Worm (Caenorhabditis elegans) whole organism, L3 larva: ENCODE results near the gene R07E4.3.

Experiments
- ZK546.5 ChIP-seq: sonication (generic microtip); optimal IDR thresholded peaks from 2 replicates; lab custom pipeline; 2017; ENCODE audit warnings: missing biosample characterization, missing genetic modification characterization
- egl-5 ChIP-seq: fragments of 150-350 bp; optimal IDR thresholded peaks from 2 replicates; lab custom pipeline; 2017; ENCODE audit warnings: missing biosample characterization, missing genetic modification reagents, missing genetic modification characterization, inconsistent platforms
- elt-1 ChIP-seq: fragments of 150-350 bp; optimal IDR thresholded peaks from 2 replicates; lab custom pipeline; 2014; ENCODE audit warnings: missing biosample characterization, missing genetic modification characterization
- snpc-4 ChIP-seq: fragments of 150-350 bp; optimal IDR thresholded peaks from 2 replicates; lab custom pipeline; 2014; ENCODE audit warnings: missing biosample characterization, missing genetic modification characterization
- unc-62 ChIP-seq: fragments of 150-350 bp; sonication (generic microtip); optimal IDR thresholded peaks from 4 replicates; lab custom pipeline; 2014; ENCODE audit warnings: missing biosample characterization, missing genetic modification reagents, missing genetic modification characterization
- zag-1 ChIP-seq: fragments of 150-350 bp; optimal IDR thresholded peaks from 2 replicates; lab custom pipeline; 2014; ENCODE audit warnings: missing biosample characterization, missing genetic modification characterization

- TF ChIP-seq unc-62 (no peak), egl-5 (no peak), elt-1 (no peak), zag-1 (tag; lab: Kevin White, UChicago) (no peak), ZK546.5 (tag; lab: Kevin White, UChicago) (no peak), snpc-4 (tag; lab: Kevin White, UChicago) (no peak)
Measured at ce11 chrX:5981698-5982097, 28.4 kb downstream of the R07E4.3 start.
